Worm (Caenorhabditis elegans) whole organism, L4/young adult: Measurements from ENCODE around the gene nstp-2.

Experiments
- W03F9.2 ChIP-seq: fragments of 150-350 bp; optimal IDR thresholded peaks from 2 replicates; lab custom pipeline; 2014; ENCODE audit warnings: missing biosample characterization, missing genetic modification characterization
- dao-5 ChIP-seq: sonication (generic microtip); optimal IDR thresholded peaks from 2 replicates; lab custom pipeline; 2016; ENCODE audit warnings: missing genotype, missing genetic modification characterization, moderate library complexity, missing compliant biosample characterization
- him-1 ChIP-seq: sonication (generic microtip); optimal IDR thresholded peaks from 2 replicates; lab custom pipeline; 2016; ENCODE audit warnings: missing genotype, missing genetic modification reagents, missing genetic modification characterization, missing compliant biosample characterization

- no peak for TF ChIP-seq W03F9.2 (tag; lab: Kevin White, UChicago)
- TF ChIP-seq dao-5 (tag; lab: Kevin White, UChicago) = no peak
- no peak for TF ChIP-seq him-1 (tag; lab: Kevin White, UChicago)
Observed at ce11 chrIV:6652479-6653022, 46.6 kb upstream of the nstp-2 start.
